Worm (Caenorhabditis elegans) whole organism, L2 larva: Measurements from ENCODE around the gene T19C9.8.
"Not testable (repeated sequence)": the region's sequence is repeated elsewhere in the genome, so short reads cannot be mapped to it uniquely, and the experiment has no call there.

Experiments used
- F13H6.1 ChIP-seq: sonication (generic microtip); optimal IDR thresholded peaks from 2 replicates; lab custom pipeline; 2016; ENCODE audit warnings: missing genetic modification characterization, missing compliant biosample characterization
- R02D3.7 ChIP-seq: fragments of 150-350 bp; optimal IDR thresholded peaks from 2 replicates; lab custom pipeline; 2014; ENCODE audit warnings: missing biosample characterization, missing genetic modification characterization
- Y55F3AM.14 ChIP-seq: fragments of 200-800 bp; sonication (Bioruptor generic); optimal IDR thresholded peaks from 2 replicates; lab custom pipeline; 2018; ENCODE audit warnings: mild to moderate bottlenecking, missing genetic modification characterization, missing compliant biosample characterization
- alr-1 ChIP-seq: fragments of 150-350 bp; optimal IDR thresholded peaks from 2 replicates; lab custom pipeline; 2014; ENCODE audit warnings: missing biosample characterization, missing genetic modification characterization
- aly-2 ChIP-seq: fragments of 150-350 bp; optimal IDR thresholded peaks from 2 replicates; lab custom pipeline; 2014; ENCODE audit warnings: missing biosample characterization, missing genetic modification characterization
- blmp-1 ChIP-seq: sonication (generic microtip); optimal IDR thresholded peaks from 2 replicates; lab custom pipeline; 2017; ENCODE audit warnings: missing genetic modification characterization, mild to moderate bottlenecking, missing compliant biosample characterization, antibody characterized with exemption, moderate library complexity; ENCODE audit not compliant: insufficient read depth
- ceh-16 ChIP-seq: fragments of 150-350 bp; optimal IDR thresholded peaks from 2 replicates; lab custom pipeline; 2014; ENCODE audit warnings: missing biosample characterization, missing genetic modification characterization
- ceh-82 ChIP-seq: fragments of 150-350 bp; optimal IDR thresholded peaks from 2 replicates; lab custom pipeline; 2014; ENCODE audit warnings: missing biosample characterization, missing genetic modification characterization
- crh-2 ChIP-seq: sonication (generic microtip); optimal IDR thresholded peaks from 2 replicates; lab custom pipeline; 2017; ENCODE audit warnings: missing biosample characterization, missing genetic modification characterization
- dmd-4 ChIP-seq: sonication (generic microtip); optimal IDR thresholded peaks from 2 replicates; lab custom pipeline; 2017; ENCODE audit warnings: missing biosample characterization, missing genetic modification characterization
- egl-27 ChIP-seq: sonication (generic microtip); optimal IDR thresholded peaks from 3 replicates; lab custom pipeline; 2017; ENCODE audit warnings: missing biosample characterization, missing genetic modification reagents, missing genetic modification characterization
- elt-3 ChIP-seq: sonication (generic microtip); optimal IDR thresholded peaks from 2 replicates; lab custom pipeline; 2017; ENCODE audit warnings: missing biosample characterization, missing genetic modification characterization
- fos-1 ChIP-seq: fragments of 150-350 bp; optimal IDR thresholded peaks from 2 replicates; lab custom pipeline; 2014; ENCODE audit warnings: missing biosample characterization, missing genetic modification characterization
- gmeb-1 ChIP-seq: fragments of 150-350 bp; optimal IDR thresholded peaks from 2 replicates; lab custom pipeline; 2014; ENCODE audit warnings: missing biosample characterization, missing genetic modification characterization
- lin-11 ChIP-seq: fragments of 150-350 bp; sonication (generic microtip); optimal IDR thresholded peaks from 2 replicates; lab custom pipeline; 2014; ENCODE audit warnings: missing biosample characterization, missing genetic modification characterization, inconsistent platforms, mixed read lengths
- lin-39 ChIP-seq: fragments of 150-350 bp; optimal IDR thresholded peaks from 2 replicates; lab custom pipeline; 2014; ENCODE audit warnings: missing biosample characterization, missing genetic modification reagents, missing genetic modification characterization
- lsy-2 ChIP-seq, 2 experiments: fragments of 150-350 bp in 1 of 2; sonication (generic microtip) in 1 of 2; optimal IDR thresholded peaks; 2 replicates each; lab custom pipeline; 2014 to 2017; ENCODE audit warnings: missing biosample characterization in 2 of 2, missing genetic modification characterization in 2 of 2
- mab-5 ChIP-seq: fragments of 150-350 bp; optimal IDR thresholded peaks from 2 replicates; lab custom pipeline; 2014; ENCODE audit warnings: missing biosample characterization, missing genetic modification characterization
- mbf-1 ChIP-seq: sonication (generic microtip); optimal IDR thresholded peaks from 2 replicates; lab custom pipeline; 2017; ENCODE audit warnings: missing biosample characterization, missing genetic modification characterization
- mdl-1 ChIP-seq, 2 experiments: fragments of 150-350 bp in 1 of 2; sonication (generic microtip) in 1 of 2; optimal IDR thresholded peaks; 2 replicates each; lab custom pipeline; 2017; ENCODE audit warnings: missing biosample characterization in 2 of 2, missing genetic modification characterization in 2 of 2
- nhr-12 ChIP-seq: fragments of 150-350 bp; optimal IDR thresholded peaks from 2 replicates; lab custom pipeline; 2014; ENCODE audit warnings: missing biosample characterization, missing genetic modification characterization
- nhr-129 ChIP-seq: fragments of 150-350 bp; optimal IDR thresholded peaks from 2 replicates; lab custom pipeline; 2014; ENCODE audit warnings: missing biosample characterization, missing genetic modification characterization
- nhr-23 ChIP-seq: fragments of 150-350 bp; optimal IDR thresholded peaks from 2 replicates; lab custom pipeline; 2014; ENCODE audit warnings: missing biosample characterization, missing genetic modification reagents, missing genetic modification characterization
- nhr-237 ChIP-seq: fragments of 150-350 bp; optimal IDR thresholded peaks from 2 replicates; lab custom pipeline; 2014; ENCODE audit warnings: missing biosample characterization, missing genetic modification characterization
- nhr-25 ChIP-seq: fragments of 150-350 bp; sonication (generic microtip); optimal IDR thresholded peaks from 3 replicates; lab custom pipeline; 2014; ENCODE audit warnings: missing biosample characterization, missing genetic modification characterization
- nhr-6 ChIP-seq: fragments of 150-350 bp; optimal IDR thresholded peaks from 2 replicates; lab custom pipeline; 2014; ENCODE audit warnings: missing biosample characterization, missing genetic modification characterization
- nhr-77 ChIP-seq: fragments of 150-350 bp; optimal IDR thresholded peaks from 2 replicates; lab custom pipeline; 2014; ENCODE audit warnings: missing biosample characterization, missing genetic modification characterization
- sem-4 ChIP-seq: fragments of 150-350 bp; optimal IDR thresholded peaks from 2 replicates; lab custom pipeline; 2014; ENCODE audit warnings: missing biosample characterization, missing genetic modification reagents, missing genetic modification characterization
- snpc-4 ChIP-seq: fragments of 150-350 bp; optimal IDR thresholded peaks from 2 replicates; lab custom pipeline; 2014; ENCODE audit warnings: missing biosample characterization, missing genetic modification characterization
- unc-55 ChIP-seq: fragments of 150-350 bp; sonication (generic microtip); optimal IDR thresholded peaks from 3 replicates; lab custom pipeline; 2014; ENCODE audit warnings: missing biosample characterization, missing genetic modification reagents, missing genetic modification characterization
- unc-62 ChIP-seq: fragments of 150-350 bp; optimal IDR thresholded peaks from 2 replicates; lab custom pipeline; 2014; ENCODE audit warnings: missing biosample characterization, missing genetic modification reagents, missing genetic modification characterization
- zag-1 ChIP-seq: fragments of 150-350 bp; optimal IDR thresholded peaks from 2 replicates; lab custom pipeline; 2014; ENCODE audit warnings: missing biosample characterization, missing genetic modification characterization
- ztf-1 ChIP-seq: fragments of 200-800 bp; sonication (Bioruptor generic); conservative IDR thresholded peaks from 2 replicates; pipeline ENCODE4 v1.3.6; 2022; ENCODE audit warnings: missing genetic modification characterization, missing compliant biosample characterization
- ztf-4 ChIP-seq: fragments of 150-350 bp; optimal IDR thresholded peaks from 2 replicates; lab custom pipeline; 2014; ENCODE audit warnings: missing biosample characterization, missing genetic modification characterization

The T19C9.8 gene

DNA sequence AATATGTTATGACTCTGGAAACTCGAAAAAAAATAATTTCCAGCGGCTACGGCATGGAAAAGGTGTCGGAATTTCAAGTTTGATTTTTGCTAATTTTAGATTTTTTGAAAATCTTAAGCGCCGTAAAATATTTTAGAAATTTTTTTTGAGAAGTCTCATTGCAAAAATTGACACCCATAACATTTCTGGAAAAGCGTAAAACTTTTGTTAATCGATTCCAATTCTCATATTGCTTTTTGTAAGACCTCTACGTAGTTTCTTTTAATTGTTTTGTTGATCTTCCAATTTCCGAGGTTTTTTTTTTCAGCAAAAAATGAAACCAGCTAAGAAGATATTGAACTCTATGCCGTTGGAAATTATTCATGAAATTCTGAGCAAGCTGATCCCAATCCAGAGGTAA lies 20.0 kb downstream of the T19C9.8 start, which contains the start of gene fbxa-85:
fbxa-85 (plus strand) TSS at position 301 of the 400 bp plus-strand sequence.
- no peak for TF ChIP-seq crh-2 (tag; lab: Kevin White, UChicago)
- no peak for TF ChIP-seq egl-27 (tag; lab: Kevin White, UChicago)
- TF ChIP-seq nhr-12 (tag; lab: Kevin White, UChicago) = no peak
- no peak for TF ChIP-seq nhr-25
- TF ChIP-seq nhr-129 = no peak
- TF ChIP-seq lin-11 = no peak
- no peak for TF ChIP-seq nhr-6 (tag; lab: Kevin White, UChicago)
- no peak for TF ChIP-seq gmeb-1 (tag; lab: Kevin White, UChicago)
- TF ChIP-seq mdl-1 (tag; optimal IDR thresholded peaks at IDR 0.05; lab: Kevin White, UChicago) = no peak
- no peak for TF ChIP-seq ceh-82 (tag; lab: Kevin White, UChicago)
- TF ChIP-seq ztf-4 = no peak
- no peak for TF ChIP-seq mbf-1 (tag; lab: Kevin White, UChicago)
- no peak for TF ChIP-seq aly-2 (tag; lab: Kevin White, UChicago)
- TF ChIP-seq zag-1 = no peak
- TF ChIP-seq ceh-16 = no peak
- TF ChIP-seq unc-55 = no peak
- TF ChIP-seq sem-4 (tag; lab: Kevin White, UChicago) = no peak
- no peak for TF ChIP-seq lin-39 (tag; lab: Kevin White, UChicago)
- no peak for TF ChIP-seq mab-5 (tag; lab: Kevin White, UChicago)
- no peak for TF ChIP-seq alr-1 (tag; lab: Kevin White, UChicago)

DNA sequence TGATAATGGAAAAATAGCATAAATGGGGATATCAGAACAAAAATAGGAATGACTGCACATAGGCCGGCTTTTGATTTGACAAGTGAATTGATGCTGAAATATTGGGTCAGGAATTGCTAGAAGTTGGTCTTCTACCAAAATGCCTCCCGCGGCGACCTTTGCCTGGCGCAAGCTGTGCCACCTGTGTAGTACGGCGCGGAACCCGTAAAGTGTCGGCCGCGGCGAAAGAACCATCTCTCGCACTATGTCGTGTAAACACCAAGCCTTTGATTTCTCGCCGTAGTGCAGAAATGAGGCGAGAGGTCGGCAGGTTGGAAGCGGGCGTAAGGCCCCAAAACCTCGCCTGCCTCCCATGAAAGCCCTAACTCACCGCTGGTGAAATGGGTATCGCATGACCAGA lies 22.5 kb downstream of the T19C9.8 start:
- no peak for TF ChIP-seq lsy-2 (tag; optimal IDR thresholded peaks at IDR 0.05; lab: Kevin White, UChicago)
- no peak for TF ChIP-seq mdl-1 (tag; optimal IDR thresholded peaks at IDR 0.05; lab: Kevin White, UChicago)
- TF ChIP-seq R02D3.7 (tag; lab: Kevin White, UChicago) = no peak
- no peak for TF ChIP-seq ceh-16
- no peak for TF ChIP-seq elt-3 (tag; lab: Kevin White, UChicago)
- TF ChIP-seq egl-27 (tag; lab: Kevin White, UChicago) = no peak
- no peak for TF ChIP-seq nhr-23 (tag; lab: Kevin White, UChicago)
- no peak for TF ChIP-seq snpc-4 (tag; lab: Kevin White, UChicago)
- TF ChIP-seq zag-1 = no peak
- TF ChIP-seq ceh-82 (tag; lab: Kevin White, UChicago) = no peak
- TF ChIP-seq nhr-237 (tag; lab: Kevin White, UChicago) = no peak

ce11 chrV:17264855-17265254 lies 26.0 kb downstream of the T19C9.8 start, which contains the start of gene K10G4.3:
K10G4.3 (minus strand) TSS chrV:17264955.
- TF ChIP-seq ztf-1 (GFP tag; lab: Robert Waterston, UW); mab-5 (tag; lab: Kevin White, UChicago); ceh-82 (tag; lab: Kevin White, UChicago): not testable (repeated sequence)

DNA sequence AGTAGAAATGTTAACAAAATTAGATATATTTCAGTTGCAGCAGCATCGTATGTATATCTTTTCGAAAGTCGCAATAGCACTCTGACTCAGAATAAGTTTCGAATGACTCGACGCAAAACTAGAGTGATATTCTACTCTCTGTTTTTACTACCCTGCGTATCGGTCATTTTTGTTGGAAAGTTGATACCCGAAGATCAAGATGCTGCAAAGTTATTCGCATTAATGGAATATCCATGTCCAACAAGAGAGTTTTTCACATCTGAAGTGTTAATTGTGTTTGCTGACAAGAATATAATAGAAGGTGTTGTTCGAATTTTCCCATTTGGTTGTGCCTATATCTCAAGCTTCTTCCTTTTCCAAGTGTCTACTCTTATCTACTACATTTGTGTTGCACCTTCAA lies 33.2 kb downstream of the T19C9.8 start:
- no peak for TF ChIP-seq Y55F3AM.14
- TF ChIP-seq fos-1 (tag; lab: Kevin White, UChicago) = no peak
- no peak for TF ChIP-seq F13H6.1 (tag; lab: Kevin White, UChicago)
- TF ChIP-seq snpc-4 (tag; lab: Kevin White, UChicago) = no peak
- no peak for TF ChIP-seq blmp-1 (tag; lab: Kevin White, UChicago)
- TF ChIP-seq nhr-77 (tag; lab: Kevin White, UChicago) = no peak
- TF ChIP-seq lsy-2 (tag; optimal IDR thresholded peaks at IDR 0.05; lab: Kevin White, UChicago) = no peak
- TF ChIP-seq ceh-16 = no peak
- no peak for TF ChIP-seq nhr-237 (tag; lab: Kevin White, UChicago)
- TF ChIP-seq mbf-1 (tag; lab: Kevin White, UChicago) = no peak
- no peak for TF ChIP-seq crh-2 (tag; lab: Kevin White, UChicago)
- TF ChIP-seq mdl-1 (tag; optimal IDR thresholded peaks at IDR 0.05; lab: Kevin White, UChicago) = no peak
- no peak for TF ChIP-seq nhr-6 (tag; lab: Kevin White, UChicago)

DNA sequence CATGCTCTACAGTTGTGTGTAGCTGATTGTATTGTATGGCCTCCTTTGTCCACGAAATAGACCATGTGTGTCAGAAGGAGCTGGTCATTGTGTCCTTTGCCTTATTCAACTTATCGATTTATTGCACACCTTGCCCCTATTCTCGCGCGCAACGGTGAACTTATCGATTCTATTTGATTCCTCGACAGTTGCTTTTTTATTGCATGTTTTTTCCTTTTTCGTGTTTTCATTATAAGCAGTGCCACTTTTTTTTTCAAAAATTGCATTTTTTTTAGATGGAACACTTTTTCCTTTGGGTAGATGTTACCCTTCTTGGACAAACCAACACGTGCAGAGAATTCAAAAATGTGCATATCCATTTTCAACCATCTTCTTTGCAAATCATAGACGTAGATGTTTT lies 34.4 kb downstream of the T19C9.8 start, which contains the start of gene K10G4.10:
K10G4.10 (plus strand) TSS at position 301 of the 400 bp plus-strand sequence.
- TF ChIP-seq lin-11 = no peak
- no peak for TF ChIP-seq nhr-6 (tag; lab: Kevin White, UChicago)
- no peak for TF ChIP-seq ceh-82 (tag; lab: Kevin White, UChicago)
- TF ChIP-seq zag-1 = no peak
- no peak for TF ChIP-seq gmeb-1 (tag; lab: Kevin White, UChicago)
- TF ChIP-seq dmd-4 (tag; lab: Kevin White, UChicago) = no peak
- no peak for TF ChIP-seq unc-62 (GFP tag; lab: Kevin White, UChicago)
- TF ChIP-seq, all 48 proteins: peak for 0
